Worm (Caenorhabditis elegans) whole organism, L1 larva: ENCODE measurements around the gene T19D12.1.
A peak's percentile ranks its signal among the peaks of the same experiment; 100 is the strongest.

ENCODE experiments used
- C04F5.9 ChIP-seq: sonication (generic microtip); optimal IDR thresholded peaks from 2 replicates; lab custom pipeline; 2016; ENCODE audit warnings: missing genetic modification characterization, missing compliant biosample characterization
- F16B12.6 ChIP-seq: fragments of 150-350 bp; optimal IDR thresholded peaks from 2 replicates; lab custom pipeline; 2014; ENCODE audit warnings: missing biosample characterization, missing genetic modification characterization
- ama-1 ChIP-seq: fragments of 150-350 bp; optimal IDR thresholded peaks from 2 replicates; lab custom pipeline; 2014
- blmp-1 ChIP-seq: fragments of 150-350 bp; optimal IDR thresholded peaks from 2 replicates; lab custom pipeline; 2014; ENCODE audit warnings: missing biosample characterization, missing genetic modification characterization
- ceh-90 ChIP-seq: sonication (generic microtip); optimal IDR thresholded peaks from 2 replicates; lab custom pipeline; 2016; ENCODE audit warnings: missing genetic modification characterization, missing compliant biosample characterization
- ces-1 ChIP-seq: fragments of 150-350 bp; optimal IDR thresholded peaks from 2 replicates; lab custom pipeline; 2014; ENCODE audit warnings: missing biosample characterization, missing genetic modification reagents, missing genetic modification characterization
- dsc-1 ChIP-seq: sonication (generic microtip); optimal IDR thresholded peaks from 2 replicates; lab custom pipeline; 2016; ENCODE audit warnings: mild to moderate bottlenecking, missing genetic modification characterization, missing compliant biosample characterization
- efl-1 ChIP-seq, 4 experiments: fragments of 150-350 bp; optimal IDR thresholded peaks in 3 of 4; peaks in 1 of 4; 1 replicate in 1 of 4; 2 replicates in 3 of 4; lab custom pipeline; 2014; ENCODE audit warnings: missing biosample characterization in 2 of 4, missing genetic modification characterization in 2 of 4, missing genetic modification reagents in 2 of 4
- efl-3 ChIP-seq: fragments of 200-800 bp; sonication (Bioruptor generic); optimal IDR thresholded peaks from 2 replicates; lab custom pipeline; 2018; ENCODE audit warnings: mild to moderate bottlenecking, missing genetic modification characterization, missing compliant biosample characterization
- elt-2 ChIP-seq: sonication (generic microtip); optimal IDR thresholded peaks from 2 replicates; lab custom pipeline; 2016; ENCODE audit warnings: missing genetic modification characterization, mild to moderate bottlenecking, inconsistent platforms, missing compliant biosample characterization, missing genetic modification reagents
- elt-3 ChIP-seq, 6 experiments: fragments of 150-350 bp in 1 of 6; sonication (generic microtip); optimal IDR thresholded peaks; 2 replicates each; lab custom pipeline; 2017 to 2018; ENCODE audit warnings: missing biosample characterization in 6 of 6, missing genetic modification characterization in 6 of 6, inconsistent platforms in 1 of 6
- ets-5 ChIP-seq: fragments of 200-800 bp; sonication (Bioruptor generic); IDR thresholded peaks from 2 replicates; pipeline ENCODE4 v1.3.6; 2022; ENCODE audit warnings: missing genetic modification characterization, missing compliant biosample characterization
- fkh-8 ChIP-seq: sonication (generic microtip); optimal IDR thresholded peaks from 2 replicates; lab custom pipeline; 2016; ENCODE audit warnings: mild to moderate bottlenecking, missing genetic modification characterization, missing compliant biosample characterization
- fos-1 ChIP-seq: fragments of 150-350 bp; optimal IDR thresholded peaks from 2 replicates; lab custom pipeline; 2014; ENCODE audit warnings: missing biosample characterization, missing genetic modification characterization
- hlh-17 ChIP-seq: fragments of 200-800 bp; sonication (Bioruptor generic); optimal IDR thresholded peaks from 2 replicates; lab custom pipeline; 2018; ENCODE audit warnings: missing genetic modification characterization, mild to moderate bottlenecking, missing compliant biosample characterization, moderate library complexity, borderline replicate concordance
- jun-1 ChIP-seq: fragments of 150-350 bp; optimal IDR thresholded peaks from 2 replicates; lab custom pipeline; 2014; ENCODE audit warnings: missing biosample characterization, missing genetic modification reagents, missing genetic modification characterization
- lin-13 ChIP-seq: fragments of 150-350 bp; optimal IDR thresholded peaks from 2 replicates; lab custom pipeline; 2014; ENCODE audit warnings: missing biosample characterization, missing genetic modification reagents, missing genetic modification characterization
- lin-39 ChIP-seq: fragments of 150-350 bp; optimal IDR thresholded peaks from 2 replicates; lab custom pipeline; 2014; ENCODE audit warnings: missing biosample characterization, missing genetic modification reagents, missing genetic modification characterization
- lir-3 ChIP-seq: sonication (generic microtip); optimal IDR thresholded peaks from 2 replicates; lab custom pipeline; 2016; ENCODE audit warnings: mild to moderate bottlenecking, missing genetic modification characterization, moderate library complexity, missing compliant biosample characterization; ENCODE audit not compliant: poor library complexity
- lsy-2 ChIP-seq, 2 experiments: fragments of 150-350 bp; optimal IDR thresholded peaks; 2 replicates each; lab custom pipeline; 2014; ENCODE audit warnings: missing biosample characterization in 2 of 2, missing genetic modification characterization in 2 of 2
- mdl-1 ChIP-seq, 2 experiments: fragments of 150-350 bp; optimal IDR thresholded peaks; 2 replicates each; lab custom pipeline; 2014 to 2017; ENCODE audit warnings: missing biosample characterization in 2 of 2, missing genetic modification characterization in 2 of 2, inconsistent platforms in 1 of 2
- mep-1 ChIP-seq: fragments of 150-350 bp; optimal IDR thresholded peaks from 2 replicates; lab custom pipeline; 2014; ENCODE audit warnings: missing biosample characterization, missing genetic modification characterization
- nhr-12 ChIP-seq: sonication (generic microtip); optimal IDR thresholded peaks from 2 replicates; lab custom pipeline; 2017; ENCODE audit warnings: missing biosample characterization, missing genetic modification characterization
- nhr-19 ChIP-seq: fragments of 200-800 bp; sonication (Bioruptor generic); conservative IDR thresholded peaks from 2 replicates; pipeline ENCODE4 v1.3.6; 2022; ENCODE audit warnings: missing genetic modification characterization, missing compliant biosample characterization
- nhr-20 ChIP-seq: sonication (generic microtip); optimal IDR thresholded peaks from 2 replicates; lab custom pipeline; 2016; ENCODE audit warnings: mild to moderate bottlenecking, missing genetic modification characterization, missing compliant biosample characterization
- nhr-47 ChIP-seq: sonication (generic microtip); optimal IDR thresholded peaks from 2 replicates; lab custom pipeline; 2016; ENCODE audit warnings: mild to moderate bottlenecking, missing genetic modification characterization, moderate library complexity, missing compliant biosample characterization
- nhr-71 ChIP-seq: sonication (generic microtip); optimal IDR thresholded peaks from 2 replicates; lab custom pipeline; 2016; ENCODE audit warnings: mild to moderate bottlenecking, missing genetic modification characterization, moderate library complexity, missing compliant biosample characterization
- nhr-76 ChIP-seq: sonication (generic microtip); optimal IDR thresholded peaks from 2 replicates; lab custom pipeline; 2017; ENCODE audit warnings: missing biosample characterization, missing genetic modification characterization
- nhr-84 ChIP-seq: sonication (generic microtip); optimal IDR thresholded peaks from 2 replicates; lab custom pipeline; 2017; ENCODE audit warnings: missing biosample characterization, missing genetic modification characterization
- nhr-90 ChIP-seq: sonication (generic microtip); optimal IDR thresholded peaks from 2 replicates; lab custom pipeline; 2016; ENCODE audit warnings: mild to moderate bottlenecking, missing genetic modification characterization, missing compliant biosample characterization; ENCODE audit not compliant: poor library complexity
- pag-3 ChIP-seq: sonication (generic microtip); optimal IDR thresholded peaks from 2 replicates; lab custom pipeline; 2017; ENCODE audit warnings: missing genetic modification characterization, mild to moderate bottlenecking, missing compliant biosample characterization, antibody characterized with exemption, borderline replicate concordance; ENCODE audit not compliant: insufficient read depth
- snpc-4 ChIP-seq: fragments of 150-350 bp; optimal IDR thresholded peaks from 2 replicates; lab custom pipeline; 2014; ENCODE audit warnings: missing biosample characterization, missing genetic modification characterization
- snu-23 ChIP-seq: sonication (generic microtip); optimal IDR thresholded peaks from 2 replicates; lab custom pipeline; 2016; ENCODE audit warnings: missing genetic modification characterization, missing compliant biosample characterization
- sox-4 ChIP-seq: sonication (generic microtip); optimal IDR thresholded peaks from 2 replicates; lab custom pipeline; 2016; ENCODE audit warnings: missing genetic modification characterization, missing compliant biosample characterization
- swsn-7 ChIP-seq: sonication (generic microtip); optimal IDR thresholded peaks from 2 replicates; lab custom pipeline; 2016; ENCODE audit warnings: missing genetic modification characterization, missing compliant biosample characterization
- tbx-2 ChIP-seq: sonication (generic microtip); optimal IDR thresholded peaks from 2 replicates; lab custom pipeline; 2016; ENCODE audit warnings: missing genetic modification characterization, missing compliant biosample characterization
- tlp-1 ChIP-seq: fragments of 150-350 bp; optimal IDR thresholded peaks from 2 replicates; lab custom pipeline; 2014; ENCODE audit warnings: missing biosample characterization, missing genetic modification characterization
- unc-130 ChIP-seq: fragments of 150-350 bp; optimal IDR thresholded peaks from 2 replicates; lab custom pipeline; 2017; ENCODE audit warnings: missing biosample characterization, missing genetic modification characterization, inconsistent platforms
- unc-30 ChIP-seq: sonication (generic microtip); optimal IDR thresholded peaks from 2 replicates; lab custom pipeline; 2017; ENCODE audit warnings: missing biosample characterization, missing genetic modification characterization
- unc-86 ChIP-seq: sonication (generic microtip); optimal IDR thresholded peaks from 2 replicates; lab custom pipeline; 2016; ENCODE audit warnings: missing genetic modification characterization, missing compliant biosample characterization
- vab-15 ChIP-seq: sonication (generic microtip); optimal IDR thresholded peaks from 2 replicates; lab custom pipeline; 2017; ENCODE audit warnings: missing genotype, mild to moderate bottlenecking, missing genetic modification characterization, missing compliant biosample characterization
- ztf-4 ChIP-seq: fragments of 150-350 bp; optimal IDR thresholded peaks from 2 replicates; lab custom pipeline; 2014; ENCODE audit warnings: missing biosample characterization, missing genetic modification characterization

Gene T19D12.1

ce11 chrII:6689088-6689487, 22.4 kb downstream of the T19D12.1 start (continued):
- no peak for TF ChIP-seq nhr-76 (tag; lab: Kevin White, UChicago)
- TF ChIP-seq lsy-2 (tag; optimal IDR thresholded peaks at IDR 0.05; lab: Kevin White, UChicago), result peak in 1 of 2 experiments; percentile 4
- TF ChIP-seq nhr-12 (tag; lab: Kevin White, UChicago), result no peak
- no peak for TF ChIP-seq tbx-2 (tag; lab: Kevin White, UChicago)
- TF ChIP-seq nhr-84, result no peak
- TF ChIP-seq sox-4 (tag; lab: Kevin White, UChicago), result peak; percentile 61
- TF ChIP-seq fos-1 (tag; lab: Kevin White, UChicago), result no peak
- TF ChIP-seq elt-3 (tag; optimal IDR thresholded peaks at IDR 0.05; lab: Kevin White, UChicago), result no peak
- TF ChIP-seq fkh-8, result peak; percentile 93
- peak; percentile 28 for TF ChIP-seq swsn-7 (tag; lab: Kevin White, UChicago)
- peak; percentile 72 for TF ChIP-seq nhr-71 (tag; lab: Kevin White, UChicago)
- TF ChIP-seq unc-130 (tag; lab: Kevin White, UChicago), result no peak

- TF ChIP-seq nhr-71 (tag; lab: Kevin White, UChicago) (no peak), elt-3 (tag; optimal IDR thresholded peaks at IDR 0.05; lab: Kevin White, UChicago) (peak in 1 of 6 experiments; percentile 7), nhr-20 (tag; lab: Kevin White, UChicago) (peak; percentile 5), ets-5 (GFP tag; lab: Robert Waterston, UW) (no peak)
Observed at ce11 chrII:6695388-6695787, 28.7 kb downstream of the T19D12.1 start, which contains the start of gene C18H9.5. Gene C18H9.5, minus strand, starts transcription at chrII:6695566.

ce11 chrII:6698784-6699183, 32.1 kb downstream of the T19D12.1 start, which contains the start of gene C18H9.1:
Gene C18H9.1, plus strand, starts transcription at chrII:6699084.
- TF ChIP-seq ces-1, result no peak

- TF ChIP-seq efl-1 (optimal IDR thresholded peaks at IDR 0.05; lab: Kevin White, UChicago) (no peak), efl-1 (GFP tag; optimal IDR thresholded peaks at IDR 0.05 in 1 of 2; lab: Kevin White, UChicago) (no peak), elt-2 (tag; lab: Kevin White, UChicago) (peak; percentile 86)
Observed at ce11 chrII:6701497-6701896, 34.8 kb downstream of the T19D12.1 start, which contains the start of gene C18H9.6. Gene C18H9.6, minus strand, starts transcription at chrII:6701625.

- TF ChIP-seq blmp-1 (tag; lab: Kevin White, UChicago) (peak; percentile 9), ceh-90 (tag; lab: Kevin White, UChicago) (no peak), ztf-4 (tag; lab: Kevin White, UChicago) (peak; percentile 22), nhr-20 (tag; lab: Kevin White, UChicago) (peak; percentile 21), unc-30 (no peak), C04F5.9 (tag; lab: Kevin White, UChicago) (no peak), lir-3 (tag; lab: Kevin White, UChicago) (no peak), vab-15 (tag; lab: Kevin White, UChicago) (no peak), mdl-1 (tag; optimal IDR thresholded peaks at IDR 0.05; lab: Kevin White, UChicago) (no peak), F16B12.6 (tag; lab: Kevin White, UChicago) (no peak), sox-4 (tag; lab: Kevin White, UChicago) (no peak), fos-1 (tag; lab: Kevin White, UChicago) (no peak), nhr-19 (GFP tag; lab: Robert Waterston, UW) (0 out of 2 replicates have a peak, but pooled peaks have one; percentile 13), lsy-2 (tag; optimal IDR thresholded peaks at IDR 0.05; lab: Kevin White, UChicago) (peak; percentile 36 to 51), unc-86 (tag; lab: Kevin White, UChicago) (no peak), mep-1 (no peak), nhr-71 (tag; lab: Kevin White, UChicago) (peak; percentile 68), nhr-47 (tag; lab: Kevin White, UChicago) (no peak), hlh-17 (no peak), nhr-84 (no peak), pag-3 (tag; lab: Kevin White, UChicago) (no peak), tbx-2 (tag; lab: Kevin White, UChicago) (no peak), efl-3 (GFP tag; lab: Kevin White, UChicago) (no peak), ama-1 (lab: Kevin White, UChicago) (no peak), dsc-1 (peak; percentile 58), lin-39 (tag; lab: Kevin White, UChicago) (peak; percentile 61), snpc-4 (tag; lab: Kevin White, UChicago) (no peak), snu-23 (peak; percentile 36), jun-1 (tag; lab: Kevin White, UChicago) (no peak), nhr-90 (tag; lab: Kevin White, UChicago) (no peak), lin-13 (GFP tag; lab: Kevin White, UChicago) (no peak), tlp-1 (tag; lab: Kevin White, UChicago) (no peak)
Observed at ce11 chrII:6705593-6706228, 39.0 kb downstream of the T19D12.1 start, which contains the start of gene rpy-1. Gene rpy-1, minus strand, starts transcription at chrII:6705643.
